Fruit fly (Drosophila melanogaster): ENCODE results near the gene CG46448.
A peak's percentile ranks its signal among the peaks of the same experiment; 100 is the strongest.

CG46448 gene

dm6 chr2L:2426444-2427188 is 35.2 kb downstream of the CG46448 start (continued):
- no peak for TF ChIP-seq Opbp (GFP tag; IDR thresholded peaks at IDR 0.05; ENCODE audit: partially characterized antibody)
- TF ChIP-seq Awh (GFP tag; IDR thresholded peaks at IDR 0.05): peak; percentile 40; the same call in 1 of the 2 replicates
- peak; percentile 35 for TF ChIP-seq mam (GFP tag; optimal IDR thresholded peaks at IDR 0.05)
- TF ChIP-seq CG12659 (GFP tag; optimal IDR thresholded peaks at IDR 0.05): peak; percentile 24
- TF ChIP-seq CG10274 (GFP tag; optimal IDR thresholded peaks at IDR 0.05): no peak
- TF ChIP-seq caup (GFP tag; optimal IDR thresholded peaks at IDR 0.05; ENCODE audit: severe bottlenecking): no peak
- 0 out of 2 replicates have a peak, but pooled peaks have one; percentile 40 for TF ChIP-seq CG11696 (GFP tag; IDR thresholded peaks at IDR 0.05)
- TF ChIP-seq bab2 (GFP tag; optimal IDR thresholded peaks at IDR 0.05): peak; percentile 44
- no peak for TF ChIP-seq corto (GFP tag; optimal IDR thresholded peaks at IDR 0.05)
- TF ChIP-seq CG8478 (optimal IDR thresholded peaks at IDR 0.05): no peak
- no peak for TF ChIP-seq CG10462 (GFP tag; optimal IDR thresholded peaks at IDR 0.05)
- no peak for TF ChIP-seq Neu2 (GFP tag; optimal IDR thresholded peaks at IDR 0.05; ENCODE audit: borderline replicate concordance)
- TF ChIP-seq CG33213 (GFP tag; optimal IDR thresholded peaks at IDR 0.05): peak; percentile 37
- peak; percentile 15 for TF ChIP-seq Max (GFP tag; optimal IDR thresholded peaks at IDR 0.05)
- no peak for TF ChIP-seq aop (GFP tag; IDR thresholded peaks at IDR 0.05)
- 0 out of 2 replicates have a peak, but pooled peaks have one; percentile 35 for TF ChIP-seq stc (GFP tag; IDR thresholded peaks at IDR 0.05)
- peak; percentile 59 for TF ChIP-seq Asciz (GFP tag; optimal IDR thresholded peaks at IDR 0.05)
- TF ChIP-seq CG4360 (GFP tag; IDR thresholded peaks at IDR 0.05): no peak
- peak; percentile 42 for TF ChIP-seq CG18262 (tag; optimal IDR thresholded peaks at IDR 0.05)
- peak; percentile 54; the same call in 2 of the 3 replicates for TF ChIP-seq Aef1 (GFP tag; IDR thresholded peaks at IDR 0.05)
- TF ChIP-seq CG32772 (GFP tag; IDR thresholded peaks at IDR 0.05): peak; percentile 46; the same call in 1 of the 2 replicates
- peak; percentile 75 for TF ChIP-seq gem (tag; optimal IDR thresholded peaks at IDR 0.05)
- no peak for TF ChIP-seq nerfin-1 (tag; optimal IDR thresholded peaks at IDR 0.05)
- TF ChIP-seq CG7987 (GFP tag; optimal IDR thresholded peaks at IDR 0.05): no peak
- peak; percentile 53 for TF ChIP-seq CG12769 (tag; optimal IDR thresholded peaks at IDR 0.05)
- TF ChIP-seq gce (GFP tag; IDR thresholded peaks at IDR 0.05): no peak
- no peak for TF ChIP-seq YL-1 (GFP tag; optimal IDR thresholded peaks at IDR 0.05)
- TF ChIP-seq HLH4C (GFP tag; IDR thresholded peaks at IDR 0.05; ENCODE audit: partially characterized antibody): no peak
- no peak for TF ChIP-seq CG1792 (GFP tag; optimal IDR thresholded peaks at IDR 0.05)
- TF ChIP-seq CG15269 (tag; optimal IDR thresholded peaks at IDR 0.05): peak; percentile 55
- no peak for TF ChIP-seq yki (optimal IDR thresholded peaks at IDR 0.05)
- TF ChIP-seq CG9932 (GFP tag; IDR thresholded peaks at IDR 0.05): no peak
- TF ChIP-seq sqz (GFP tag; optimal IDR thresholded peaks at IDR 0.05): no peak
- no peak for TF ChIP-seq hb (GFP tag; IDR thresholded peaks at IDR 0.05; ENCODE audit: partially characterized antibody)
- TF ChIP-seq CG4328 (GFP tag; optimal IDR thresholded peaks at IDR 0.05): no peak
- 0 out of 3 replicates have a peak, but pooled peaks have one; percentile 25 for TF ChIP-seq croc (GFP tag; conservative IDR thresholded peaks at IDR 0.05)
- TF ChIP-seq CG17328 (GFP tag; IDR thresholded peaks at IDR 0.05): peak; percentile 65
- no peak for TF ChIP-seq dm (GFP tag; optimal IDR thresholded peaks at IDR 0.05)
- no peak for TF ChIP-seq Sin3A (optimal IDR thresholded peaks at IDR 0.05)
- TF ChIP-seq Gug (GFP tag; IDR thresholded peaks at IDR 0.05): peak; percentile 39; the same call in 1 of the 4 replicates
- no peak for TF ChIP-seq GATAe (GFP tag; conservative IDR thresholded peaks at IDR 0.05)
- no peak for TF ChIP-seq CG10959 (GFP tag; IDR thresholded peaks at IDR 0.05)
- TF ChIP-seq NFAT (GFP tag; IDR thresholded peaks at IDR 0.05): no peak
- peak; percentile 42 for TF ChIP-seq CG18599 (GFP tag; optimal IDR thresholded peaks at IDR 0.05)
- TF ChIP-seq CG12155 (GFP tag; optimal IDR thresholded peaks at IDR 0.05): peak; percentile 34
- no peak for TF ChIP-seq unc-4 (GFP tag; IDR thresholded peaks at IDR 0.05; ENCODE audit: partially characterized antibody)
- TF ChIP-seq CG7556 (GFP tag; optimal IDR thresholded peaks at IDR 0.05): peak; percentile 30
- peak; percentile 32 for TF ChIP-seq nau (GFP tag; optimal IDR thresholded peaks at IDR 0.05)
- TF ChIP-seq peb (GFP tag; IDR thresholded peaks at IDR 0.05): no peak
- no peak for TF ChIP-seq CG30431 (GFP tag; optimal IDR thresholded peaks at IDR 0.05)

All from whole organism, embryonic.